Fruit fly (Drosophila melanogaster): ENCODE data around the gene qin.

qin gene

dm6 chr3R:18693611-18694010 is 102.8 kb downstream of the qin start, which contains the start of gene CG14300:
CG14300 (minus strand) TSS chr3R:18693711.
- TF ChIP-seq ey (GFP tag; optimal IDR thresholded peaks at IDR 0.05) (no peak), Sp1 (GFP tag; optimal IDR thresholded peaks at IDR 0.05) (no peak), fru (GFP tag; optimal IDR thresholded peaks at IDR 0.05) (no peak), Mio (GFP tag; optimal IDR thresholded peaks at IDR 0.05) (no peak), Abd-B (GFP tag; optimal IDR thresholded peaks at IDR 0.05) (no peak), dsf (GFP tag; optimal IDR thresholded peaks at IDR 0.05; ENCODE audit: borderline replicate concordance) (no peak), h (GFP tag; optimal IDR thresholded peaks at IDR 0.05) (no peak), Jra (GFP tag; optimal IDR thresholded peaks at IDR 0.05) (no peak), brk (GFP tag; optimal IDR thresholded peaks at IDR 0.05) (no peak), tai (GFP tag; optimal IDR thresholded peaks at IDR 0.05) (no peak), HLH106 (tag; optimal IDR thresholded peaks at IDR 0.05) (no peak), Dif (GFP tag; optimal IDR thresholded peaks at IDR 0.05; ENCODE audit: partially characterized antibody) (no peak), lola (GFP tag; optimal IDR thresholded peaks at IDR 0.05) (no peak), dl (GFP tag; optimal IDR thresholded peaks at IDR 0.05; ENCODE audit: insufficient read depth in 1 of 2, partially characterized antibody in 2 of 2) (no peak), Hr78 (GFP tag; optimal IDR thresholded peaks at IDR 0.05) (no peak), sv (GFP tag; optimal IDR thresholded peaks at IDR 0.05) (no peak), Vsx2 (GFP tag; optimal IDR thresholded peaks at IDR 0.05; ENCODE audit: partially characterized antibody) (no peak), CG9705 (GFP tag; optimal IDR thresholded peaks at IDR 0.05) (no peak)

dm6 chr3R:18694952-18695351 is 104.1 kb downstream of the qin start, which contains the start of gene CG34282:
CG34282 (plus strand) TSS chr3R:18695252.
- no peak for TF ChIP-seq Hr78 (GFP tag; optimal IDR thresholded peaks at IDR 0.05)
- TF ChIP-seq tai (GFP tag; optimal IDR thresholded peaks at IDR 0.05) = no peak
- TF ChIP-seq pan (optimal IDR thresholded peaks at IDR 0.05) = no peak
- no peak for TF ChIP-seq psq (GFP tag; optimal IDR thresholded peaks at IDR 0.05)
- TF ChIP-seq OdsH (GFP tag; optimal IDR thresholded peaks at IDR 0.05) = no peak
- no peak for TF ChIP-seq rgr (GFP tag; optimal IDR thresholded peaks at IDR 0.05)
- TF ChIP-seq GATAd (GFP tag; optimal IDR thresholded peaks at IDR 0.05) = no peak
- TF ChIP-seq Vsx2 (GFP tag; optimal IDR thresholded peaks at IDR 0.05; ENCODE audit: partially characterized antibody) = no peak
- TF ChIP-seq jim (GFP tag; optimal IDR thresholded peaks at IDR 0.05) = no peak
- no peak for TF ChIP-seq fru (GFP tag; optimal IDR thresholded peaks at IDR 0.05)
- no peak for TF ChIP-seq Hr83 (GFP tag; optimal IDR thresholded peaks at IDR 0.05; ENCODE audit: poor library complexity, severe bottlenecking)
- TF ChIP-seq brk (GFP tag; optimal IDR thresholded peaks at IDR 0.05) = no peak
- no peak for TF ChIP-seq Abd-B (GFP tag; optimal IDR thresholded peaks at IDR 0.05)
- TF ChIP-seq dmrt93B (GFP tag; optimal IDR thresholded peaks at IDR 0.05) = no peak
- no peak for TF ChIP-seq sv (GFP tag; optimal IDR thresholded peaks at IDR 0.05)

- TF ChIP-seq Myc (optimal IDR thresholded peaks at IDR 0.05) (no peak), Hr78 (GFP tag; optimal IDR thresholded peaks at IDR 0.05) (no peak), Jra (GFP tag; optimal IDR thresholded peaks at IDR 0.05) (no peak), dmrt93B (GFP tag; optimal IDR thresholded peaks at IDR 0.05) (no peak), woc (GFP tag; optimal IDR thresholded peaks at IDR 0.05) (no peak), psq (GFP tag; optimal IDR thresholded peaks at IDR 0.05) (no peak), usp (GFP tag; optimal IDR thresholded peaks at IDR 0.05) (no peak), GATAd (GFP tag; optimal IDR thresholded peaks at IDR 0.05) (no peak), foxo (GFP tag; optimal IDR thresholded peaks at IDR 0.05) (no peak), CG9705 (GFP tag; optimal IDR thresholded peaks at IDR 0.05) (no peak), brk (GFP tag; optimal IDR thresholded peaks at IDR 0.05) (no peak), CG32264 (GFP tag; optimal IDR thresholded peaks at IDR 0.05) (no peak), dsf (GFP tag; optimal IDR thresholded peaks at IDR 0.05; ENCODE audit: borderline replicate concordance) (no peak), Hnf4 (GFP tag; optimal IDR thresholded peaks at IDR 0.05) (no peak)
Observed at dm6 chr3R:18698855-18699569, 108.2 kb downstream of the qin start.
